Fruit fly (Drosophila melanogaster) whole organism, embryonic: ENCODE results near the gene UBL3.

Experiments used
- BEAF-32 ChIP-seq: fragments of 200-800 bp; sonication (Bioruptor generic); optimal IDR thresholded peaks from 3 replicates; lab custom pipeline; 2017; ENCODE audit warnings: missing biosample characterization, missing genetic modification characterization, mild to moderate bottlenecking, moderate library complexity, missing genetic modification reagents
- Bteb2 ChIP-seq: fragments of 200-800 bp; sonication (Bioruptor generic); optimal IDR thresholded peaks from 2 replicates; lab custom pipeline; 2016; ENCODE audit warnings: missing biosample characterization, missing genetic modification characterization
- CG10147 ChIP-seq: fragments of 200-800 bp; sonication (Bioruptor generic); optimal IDR thresholded peaks from 2 replicates; lab custom pipeline; 2019; ENCODE audit warnings: missing biosample characterization, mild to moderate bottlenecking, missing genetic modification characterization, moderate library complexity
- CG10267 ChIP-seq: fragments of 200-800 bp; sonication (Bioruptor generic); optimal IDR thresholded peaks from 2 replicates; lab custom pipeline; 2018; ENCODE audit warnings: missing biosample characterization, mild to moderate bottlenecking, missing genetic modification characterization, moderate library complexity
- CG12659 ChIP-seq: fragments of 200-800 bp; sonication (Bioruptor generic); optimal IDR thresholded peaks from 3 replicates; lab custom pipeline; 2017; ENCODE audit warnings: mild to moderate bottlenecking, missing biosample characterization, missing genetic modification reagents, missing genetic modification characterization
- CG13287 ChIP-seq: fragments of 200-800 bp; sonication (Bioruptor generic); IDR thresholded peaks from 2 replicates; pipeline ENCODE4 v1.3.6; 2022; ENCODE audit warnings: missing biosample characterization, missing genetic modification characterization; ENCODE audit not compliant: partially characterized antibody
- CG14710 ChIP-seq: fragments of 200-800 bp; sonication (Bioruptor generic); optimal IDR thresholded peaks from 3 replicates; lab custom pipeline; 2019; ENCODE audit warnings: missing biosample characterization, mild to moderate bottlenecking, missing genetic modification characterization, moderate library complexity
- CG17802 ChIP-seq: fragments of 200-800 bp; sonication (Bioruptor generic); optimal IDR thresholded peaks from 2 replicates; lab custom pipeline; 2018; ENCODE audit warnings: missing biosample characterization, mild to moderate bottlenecking, missing genetic modification characterization, moderate library complexity
- CG2116 ChIP-seq: fragments of 200-800 bp; sonication (Bioruptor generic); optimal IDR thresholded peaks from 3 replicates; lab custom pipeline; 2018; ENCODE audit warnings: missing biosample characterization, mild to moderate bottlenecking, missing genetic modification characterization
- CG2129 ChIP-seq: fragments of 200-800 bp; sonication (Bioruptor generic); IDR thresholded peaks from 2 replicates; pipeline ENCODE4 v1.3.6; 2022; ENCODE audit warnings: missing biosample characterization, missing genetic modification characterization; ENCODE audit not compliant: partially characterized antibody
- CG2712 ChIP-seq: fragments of 200-800 bp; optimal IDR thresholded peaks from 3 replicates; lab custom pipeline; 2019; ENCODE audit warnings: missing biosample characterization, mild to moderate bottlenecking, missing genetic modification characterization, moderate library complexity
- CG33213 ChIP-seq: fragments of 200-800 bp; sonication (Bioruptor generic); optimal IDR thresholded peaks from 3 replicates; lab custom pipeline; 2016; ENCODE audit warnings: missing biosample characterization, missing genetic modification characterization
- CG4328 ChIP-seq: fragments of 200-800 bp; sonication (Bioruptor generic); optimal IDR thresholded peaks from 3 replicates; lab custom pipeline; 2017; ENCODE audit warnings: missing biosample characterization, missing genetic modification reagents, missing genetic modification characterization
- CG7271 ChIP-seq: fragments of 200-800 bp; sonication (Bioruptor generic); optimal IDR thresholded peaks from 2 replicates; lab custom pipeline; 2018; ENCODE audit warnings: missing biosample characterization, mild to moderate bottlenecking, missing genetic modification characterization, moderate library complexity
- CG9797 ChIP-seq: fragments of 200-800 bp; sonication (Bioruptor generic); optimal IDR thresholded peaks from 3 replicates; lab custom pipeline; 2018; ENCODE audit warnings: missing biosample characterization, mild to moderate bottlenecking, missing genetic modification characterization
- CoRest ChIP-seq: fragments of 200-800 bp; sonication (Bioruptor generic); optimal IDR thresholded peaks from 3 replicates; lab custom pipeline; 2018; ENCODE audit warnings: missing biosample characterization, mild to moderate bottlenecking, missing genetic modification characterization, moderate library complexity
- CrebB ChIP-seq: fragments of 200-800 bp; sonication (Bioruptor generic); optimal IDR thresholded peaks from 3 replicates; lab custom pipeline; 2018; ENCODE audit warnings: missing biosample characterization, mild to moderate bottlenecking, missing genetic modification characterization
- E2f2 ChIP-seq: fragments of 200-800 bp; sonication (Bioruptor generic); IDR thresholded peaks from 2 replicates; pipeline ENCODE4 v1.3.6; 2022; ENCODE audit warnings: missing biosample characterization, missing genetic modification characterization
- Ets97D ChIP-seq: fragments of 200-800 bp; sonication (Bioruptor generic); optimal IDR thresholded peaks from 3 replicates; lab custom pipeline; 2016; ENCODE audit warnings: missing biosample characterization, missing genetic modification characterization
- Fer1 ChIP-seq: fragments of 200-800 bp; sonication (Bioruptor generic); optimal IDR thresholded peaks from 2 replicates; lab custom pipeline; 2017; ENCODE audit warnings: missing biosample characterization, mild to moderate bottlenecking, missing genetic modification characterization
- Lhr ChIP-seq: fragments of 200-800 bp; sonication (Bioruptor generic); optimal IDR thresholded peaks from 3 replicates; lab custom pipeline; 2017; ENCODE audit warnings: mild to moderate bottlenecking, missing biosample characterization, missing genetic modification reagents, missing genetic modification characterization
- Lpt ChIP-seq: fragments of >200 bp; optimal IDR thresholded peaks from 2 replicates; lab custom pipeline; 2018; ENCODE audit warnings: missing biosample characterization, missing genetic modification characterization
- MESR4 ChIP-seq: fragments of 200-800 bp; sonication (Bioruptor generic); optimal IDR thresholded peaks from 2 replicates; lab custom pipeline; 2018; ENCODE audit warnings: missing biosample characterization, mild to moderate bottlenecking, missing genetic modification characterization, moderate library complexity
- Med ChIP-seq: fragments of 200-800 bp; sonication (Bioruptor generic); peaks from one replicate; lab custom pipeline; 2016; ENCODE audit warnings: missing biosample characterization, missing genetic modification characterization, mild to moderate bottlenecking, inconsistent platforms, moderate library complexity
- YL-1 ChIP-seq: fragments of 200-800 bp; sonication (Bioruptor generic); optimal IDR thresholded peaks from 3 replicates; lab custom pipeline; 2017; ENCODE audit warnings: missing biosample characterization, mild to moderate bottlenecking, missing genetic modification characterization
- ac ChIP-seq: fragments of 200-800 bp; sonication (Bioruptor generic); optimal IDR thresholded peaks from 3 replicates; lab custom pipeline; 2017; ENCODE audit warnings: missing biosample characterization, mild to moderate bottlenecking, missing genetic modification characterization
- ase ChIP-seq: fragments of 200-800 bp; sonication (Bioruptor generic); IDR thresholded peaks from 3 replicates; pipeline ENCODE4 v1.3.6; 2022; ENCODE audit warnings: missing biosample characterization, missing genetic modification characterization
- bbx ChIP-seq: fragments of 200-800 bp; sonication (Bioruptor generic); IDR thresholded peaks from 2 replicates; pipeline ENCODE4 v1.3.6; 2022; ENCODE audit warnings: missing biosample characterization, missing genetic modification characterization; ENCODE audit not compliant: partially characterized antibody
- chinmo ChIP-seq: fragments of 200-800 bp; sonication (Bioruptor generic); IDR thresholded peaks from 4 replicates; pipeline ENCODE4 v1.3.6; 2022; ENCODE audit warnings: missing biosample characterization, missing genetic modification characterization; ENCODE audit not compliant: partially characterized antibody
- crp ChIP-seq, 2 experiments: fragments of 200-800 bp; sonication (Bioruptor generic); optimal IDR thresholded peaks; 2 replicates in 1 of 2; 3 replicates in 1 of 2; lab custom pipeline; 2017; ENCODE audit warnings: missing biosample characterization in 2 of 2, missing genetic modification characterization in 2 of 2, mild to moderate bottlenecking in 1 of 2, moderate library complexity in 1 of 2
- gfzf ChIP-seq: fragments of 200-800 bp; sonication (Bioruptor generic); optimal IDR thresholded peaks from 2 replicates; lab custom pipeline; 2016; ENCODE audit warnings: missing biosample characterization, mild to moderate bottlenecking, missing genetic modification characterization, moderate library complexity
- gsb-n ChIP-seq: fragments of 200-800 bp; sonication (Bioruptor generic); optimal IDR thresholded peaks from 3 replicates; lab custom pipeline; 2018; ENCODE audit warnings: missing biosample characterization, mild to moderate bottlenecking, missing genetic modification characterization
- hkb ChIP-seq, 2 experiments: fragments of 200-800 bp in 1 of 2; fragments of >200 bp in 1 of 2; sonication (Bioruptor generic) in 1 of 2; IDR thresholded peaks in 1 of 2; optimal IDR thresholded peaks in 1 of 2; 2 replicates each; pipeline versions ENCODE4 v1.3.6 to Lab custom; 2017 to 2022; ENCODE audit warnings: missing biosample characterization in 1 of 2, missing genetic modification characterization in 1 of 2
- jumu ChIP-seq: fragments of 200-800 bp; sonication (Bioruptor generic); optimal IDR thresholded peaks from 3 replicates; lab custom pipeline; 2016; ENCODE audit warnings: missing biosample characterization, missing genetic modification characterization
- knrl ChIP-seq: fragments of 200-800 bp; sonication (Bioruptor generic); IDR thresholded peaks from 3 replicates; pipeline ENCODE4 v1.3.6; 2022; ENCODE audit warnings: missing biosample characterization, missing genetic modification characterization; ENCODE audit not compliant: partially characterized antibody
- nmo ChIP-seq: fragments of 200-800 bp; sonication (Bioruptor generic); optimal IDR thresholded peaks from 2 replicates; lab custom pipeline; 2018; ENCODE audit warnings: missing biosample characterization, mild to moderate bottlenecking, missing genetic modification characterization, moderate library complexity
- nom ChIP-seq: fragments of 200-800 bp; sonication (Bioruptor generic); optimal IDR thresholded peaks from 2 replicates; lab custom pipeline; 2017; ENCODE audit warnings: missing biosample characterization, missing genetic modification characterization, mild to moderate bottlenecking, moderate library complexity, missing genetic modification reagents
- pb ChIP-seq: fragments of 200-800 bp; sonication (Bioruptor generic); optimal IDR thresholded peaks from 3 replicates; lab custom pipeline; 2016; ENCODE audit warnings: missing biosample characterization, missing genetic modification characterization
- prd ChIP-seq, 3 experiments: fragments of >200 bp in 2 of 3; fragments of 200-800 bp in 1 of 3; sonication (Bioruptor generic) in 1 of 3; optimal IDR thresholded peaks in 2 of 3; IDR thresholded peaks in 1 of 3; 2 replicates in 2 of 3; 3 replicates in 1 of 3; pipeline versions ENCODE4 v1.3.6 to Lab custom; 2017 to 2022; ENCODE audit warnings: missing biosample characterization in 1 of 3, missing genetic modification characterization in 1 of 3
- row ChIP-seq: fragments of 200-800 bp; sonication (Bioruptor generic); IDR thresholded peaks from 3 replicates; pipeline ENCODE4 v1.3.6; 2022; ENCODE audit warnings: missing biosample characterization, missing genetic modification characterization
- sens ChIP-seq: fragments of 200-800 bp; sonication (Bioruptor generic); peaks from one replicate; lab custom pipeline; 2016; ENCODE audit warnings: missing biosample characterization, missing genetic modification characterization
- stc ChIP-seq: fragments of 200-800 bp; sonication (Bioruptor generic); IDR thresholded peaks from 2 replicates; pipeline ENCODE4 v1.3.6; 2022; ENCODE audit warnings: missing biosample characterization, missing genetic modification characterization
- trem ChIP-seq: fragments of 200-800 bp; optimal IDR thresholded peaks from 3 replicates; lab custom pipeline; 2019; ENCODE audit warnings: missing biosample characterization, mild to moderate bottlenecking, missing genetic modification characterization, moderate library complexity
- unc-4 ChIP-seq: fragments of 200-800 bp; sonication (Bioruptor generic); IDR thresholded peaks from 2 replicates; pipeline ENCODE4 v1.3.6; 2022; ENCODE audit warnings: missing biosample characterization, missing genetic modification characterization; ENCODE audit not compliant: partially characterized antibody
- vnd ChIP-seq: fragments of 200-800 bp; sonication (Bioruptor generic); IDR thresholded peaks from 3 replicates; pipeline ENCODE4 v1.3.6; 2022; ENCODE audit warnings: missing biosample characterization, missing genetic modification characterization; ENCODE audit not compliant: partially characterized antibody
- wek ChIP-seq: fragments of 200-800 bp; sonication (Bioruptor generic); optimal IDR thresholded peaks from 3 replicates; lab custom pipeline; 2018; ENCODE audit warnings: missing biosample characterization, mild to moderate bottlenecking, missing genetic modification characterization, moderate library complexity

UBL3 gene

DNA sequence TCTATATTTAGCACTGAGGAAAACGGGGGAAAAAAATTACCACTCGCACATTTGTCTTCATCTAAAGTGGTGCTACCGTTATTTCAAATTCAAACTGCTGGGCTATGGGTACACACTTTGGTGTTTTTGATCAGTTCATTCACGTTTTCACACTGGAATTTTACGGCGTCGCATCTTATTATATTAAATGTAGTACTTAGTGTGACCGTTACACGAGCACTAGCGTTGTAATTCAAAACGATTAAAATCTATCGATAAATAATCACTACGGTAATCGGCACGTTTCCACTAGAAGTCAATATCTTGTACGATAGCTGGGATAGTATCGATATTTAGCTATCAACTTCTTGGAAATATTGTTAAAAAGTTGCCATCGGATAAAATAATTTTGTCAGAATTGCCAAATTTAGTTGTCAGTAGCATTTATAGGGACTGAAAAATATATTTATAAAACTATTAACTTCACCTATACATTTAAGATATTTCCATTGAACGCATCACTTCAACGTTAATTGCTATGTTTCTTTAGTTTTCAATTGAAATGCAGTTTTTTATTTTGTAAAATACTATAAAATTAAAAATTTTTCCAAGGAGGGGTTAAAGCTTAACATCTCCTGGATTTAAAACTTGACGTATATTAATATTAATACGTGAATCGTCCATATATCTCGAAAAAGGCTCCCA lies 4.8 kb upstream of the UBL3 start, which contains the start of the genes CG46440 and Myb (continued):
- peak; percentile 14 for TF ChIP-seq nmo (GFP tag; lab: Kevin White, UChicago)
- peak; percentile 83 for TF ChIP-seq vnd (GFP tag; lab: Robert Waterston, UW)
- TF ChIP-seq chinmo, result peak; percentile 64; the same call in 1 of the 4 replicates
- no peak for TF ChIP-seq Fer1 (GFP tag; lab: Kevin White, UChicago)
- TF ChIP-seq hkb (optimal IDR thresholded peaks at IDR 0.05; lab: Kevin White, UChicago), result no peak
- 0 out of 2 replicates have a peak, but pooled peaks have one; percentile 19 for TF ChIP-seq hkb (GFP tag; IDR thresholded peaks at IDR 0.05; lab: Robert Waterston, UW)
- peak; percentile 61 for TF ChIP-seq CG12659
- no peak for TF ChIP-seq CG33213
- no peak for TF ChIP-seq ac (GFP tag; lab: Kevin White, UChicago)
- TF ChIP-seq trem (tag; lab: Kevin White, UChicago), result peak; percentile 18
- TF ChIP-seq knrl, result peak; percentile 82
- peak; percentile 87 for TF ChIP-seq bbx (GFP tag; lab: Robert Waterston, UW)
- no peak for TF ChIP-seq jumu (GFP tag; lab: Kevin White, UChicago)
- TF ChIP-seq Lpt, result no peak
- no peak for TF ChIP-seq CG4328 (GFP tag; lab: Kevin White, UChicago)
- peak; percentile 54 for TF ChIP-seq sens (GFP tag; lab: Kevin White, UChicago)
- TF ChIP-seq unc-4 (GFP tag; lab: Robert Waterston, UW), result peak; percentile 75
- TF ChIP-seq CG10147, result no peak
- peak; percentile 65 for TF ChIP-seq CG17802
- TF ChIP-seq CG10267 (tag; lab: Kevin White, UChicago), result peak; percentile 10
- TF ChIP-seq CG2712 (tag; lab: Kevin White, UChicago), result peak; percentile 26
- peak; percentile 83 for TF ChIP-seq BEAF-32
- TF ChIP-seq Bteb2, result no peak
- no peak for TF ChIP-seq CrebB (tag; lab: Kevin White, UChicago)
- peak; percentile 63 for TF ChIP-seq Med (GFP tag; lab: Kevin White, UChicago)
- TF ChIP-seq nom (GFP tag; lab: Kevin White, UChicago), result peak; percentile 37
- TF ChIP-seq wek (GFP tag; lab: Kevin White, UChicago), result peak; percentile 12
- peak; percentile 59 for TF ChIP-seq CG2129 (GFP tag; lab: Robert Waterston, UW)
- TF ChIP-seq Ets97D (GFP tag; lab: Kevin White, UChicago), result peak; percentile 16
- TF ChIP-seq gsb-n (tag; lab: Kevin White, UChicago), result no peak
- TF ChIP-seq CG7271, result no peak
- no peak for TF ChIP-seq ase (GFP tag; lab: Robert Waterston, UW)
- peak; percentile 5 for TF ChIP-seq CoRest (tag; lab: Kevin White, UChicago)
- peak; percentile 67 for TF ChIP-seq row

DNA sequence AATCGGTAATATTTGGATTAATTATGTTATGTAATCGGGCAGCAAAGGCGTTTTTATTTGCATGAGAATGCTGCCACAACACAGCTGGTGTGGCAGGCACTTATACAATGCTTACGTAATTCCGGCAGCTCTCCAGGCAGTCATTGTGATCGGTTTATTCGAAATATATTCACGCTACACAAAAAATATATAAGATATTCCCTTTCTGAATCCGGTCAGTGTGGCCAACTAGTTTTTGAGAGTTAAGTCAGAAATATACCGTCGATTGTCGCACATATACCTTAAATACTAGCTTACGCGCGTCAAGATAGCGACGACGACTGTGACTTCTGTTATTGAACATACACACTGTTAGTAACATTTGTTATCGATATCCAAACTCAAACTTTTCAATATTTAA lies 4.0 kb downstream of the UBL3 start, which contains the start of gene sun:
Gene sun (minus strand): TSS at position 238 of the 400 bp plus-strand sequence.
- no peak for TF ChIP-seq stc (GFP tag; lab: Robert Waterston, UW)
- TF ChIP-seq CG9797 (GFP tag; lab: Kevin White, UChicago), result peak; percentile 69
- TF ChIP-seq pb, result no peak
- peak; percentile 35; the same call in 1 of the 2 replicates for TF ChIP-seq unc-4 (GFP tag; lab: Robert Waterston, UW)
- 0 out of 2 replicates have a peak, but pooled peaks have one; percentile 38 for TF ChIP-seq E2f2 (GFP tag; lab: Robert Waterston, UW)
- peak; percentile 82 for TF ChIP-seq Med (GFP tag; lab: Kevin White, UChicago)
- TF ChIP-seq BEAF-32, result peak; percentile 51
- peak; percentile 78 for TF ChIP-seq gfzf (GFP tag; lab: Kevin White, UChicago)
- TF ChIP-seq gsb-n (tag; lab: Kevin White, UChicago), result no peak
- peak in 1 of 2 experiments; percentile 50 for TF ChIP-seq crp (GFP tag; optimal IDR thresholded peaks at IDR 0.05; lab: Kevin White, UChicago)
- peak; percentile 20 for TF ChIP-seq CG2116 (GFP tag; lab: Kevin White, UChicago)
- peak; percentile 73 for TF ChIP-seq YL-1 (GFP tag; lab: Kevin White, UChicago)
- TF ChIP-seq CG14710 (tag; lab: Kevin White, UChicago), result peak; percentile 23
- peak; percentile 10 for TF ChIP-seq Lhr
- TF ChIP-seq MESR4 (GFP tag; lab: Kevin White, UChicago), result peak; percentile 87
- TF ChIP-seq prd (optimal IDR thresholded peaks at IDR 0.05; lab: Kevin White, UChicago), result no peak
- no peak for TF ChIP-seq prd (GFP tag; IDR thresholded peaks at IDR 0.05; lab: Robert Waterston, UW)
- TF ChIP-seq CG13287, result peak; percentile 46; the same call in 1 of the 2 replicates
